Worm (Caenorhabditis elegans): Measurements from ENCODE around the gene Y77E11A.23.

The Y77E11A.23 gene

ce11 chrIV:1434554-1435089, 4.5 kb upstream of the Y77E11A.23 start, which contains the start of gene clp-6:
Gene clp-6 (minus strand): TSS chrIV:1435039.
- TF ChIP-seq ztf-23 (GFP tag; IDR thresholded peaks at IDR 0.05) (no peak), T22C8.4 (GFP tag; IDR thresholded peaks at IDR 0.05) (peak; percentile 68)

- TF ChIP-seq ztf-23 (GFP tag; IDR thresholded peaks at IDR 0.05) (no peak), T22C8.4 (GFP tag; IDR thresholded peaks at IDR 0.05) (0 out of 2 replicates have a peak, but pooled peaks have one; percentile 48), cog-1 (tag; optimal IDR thresholded peaks at IDR 0.05) (no peak), med-1 (GFP tag; optimal IDR thresholded peaks at IDR 0.05; ENCODE audit: insufficient read depth) (no peak), klf-2 (GFP tag; conservative IDR thresholded peaks at IDR 0.05) (no peak), ref-1 (GFP tag; conservative IDR thresholded peaks at IDR 0.05) (no peak)
These were observed 3.8 kb upstream of the Y77E11A.23 start for ce11 chrIV:1433978-1434377.

ce11 chrIV:1427283-1427682, 2.9 kb downstream of the Y77E11A.23 start, which contains the start of gene clec-171:
Gene clec-171 (minus strand): TSS chrIV:1427383.
- TF ChIP-seq ref-1 (GFP tag; conservative IDR thresholded peaks at IDR 0.05) (no peak), klf-2 (GFP tag; conservative IDR thresholded peaks at IDR 0.05) (no peak), ztf-29 (GFP tag; IDR thresholded peaks at IDR 0.05) (no peak), med-1 (GFP tag; optimal IDR thresholded peaks at IDR 0.05; ENCODE audit: insufficient read depth) (no peak), T22C8.4 (GFP tag; IDR thresholded peaks at IDR 0.05) (no peak), tab-1 (GFP tag; IDR thresholded peaks at IDR 0.05) (no peak), cog-1 (tag; optimal IDR thresholded peaks at IDR 0.05) (no peak), flt-1 (GFP tag; IDR thresholded peaks at IDR 0.05) (no peak), ztf-23 (GFP tag; IDR thresholded peaks at IDR 0.05) (no peak)

ce11 chrIV:1424962-1425361, 5.2 kb downstream of the Y77E11A.23 start, which contains the start of gene Y77E11A.8:
Gene Y77E11A.8 (minus strand): TSS chrIV:1425062.
- TF ChIP-seq ref-1 (GFP tag; conservative IDR thresholded peaks at IDR 0.05) (no peak), T22C8.4 (GFP tag; IDR thresholded peaks at IDR 0.05) (no peak), med-1 (GFP tag; optimal IDR thresholded peaks at IDR 0.05; ENCODE audit: insufficient read depth) (no peak), ztf-29 (GFP tag; IDR thresholded peaks at IDR 0.05) (no peak), tab-1 (GFP tag; IDR thresholded peaks at IDR 0.05) (no peak), ztf-23 (GFP tag; IDR thresholded peaks at IDR 0.05) (no peak), cog-1 (tag; optimal IDR thresholded peaks at IDR 0.05) (no peak), klf-2 (GFP tag; conservative IDR thresholded peaks at IDR 0.05) (no peak), flt-1 (GFP tag; IDR thresholded peaks at IDR 0.05) (no peak)

- no peak for TF ChIP-seq klf-2 (GFP tag; conservative IDR thresholded peaks at IDR 0.05)
- no peak for TF ChIP-seq T22C8.4 (GFP tag; IDR thresholded peaks at IDR 0.05)
- no peak for TF ChIP-seq cog-1 (tag; optimal IDR thresholded peaks at IDR 0.05)
- TF ChIP-seq flt-1 (GFP tag; IDR thresholded peaks at IDR 0.05) = no peak
- no peak for TF ChIP-seq ztf-29 (GFP tag; IDR thresholded peaks at IDR 0.05)
- no peak for TF ChIP-seq tab-1 (GFP tag; IDR thresholded peaks at IDR 0.05)
- TF ChIP-seq med-1 (GFP tag; optimal IDR thresholded peaks at IDR 0.05; ENCODE audit: insufficient read depth) = no peak
- TF ChIP-seq ref-1 (GFP tag; conservative IDR thresholded peaks at IDR 0.05) = no peak
- TF ChIP-seq ztf-23 (GFP tag; IDR thresholded peaks at IDR 0.05) = no peak
These were observed 9.6 kb downstream of the Y77E11A.23 start, which contains the start of gene jtr-1 for ce11 chrIV:1420603-1421002. Gene jtr-1 (plus strand): TSS chrIV:1420929.

ce11 chrIV:1419795-1420509, 10.2 kb downstream of the Y77E11A.23 start, which contains the start of gene Y77E11A.7:
Gene Y77E11A.7 (minus strand): TSS chrIV:1419849.
- TF ChIP-seq tab-1 (GFP tag; IDR thresholded peaks at IDR 0.05) = no peak
- TF ChIP-seq ztf-23 (GFP tag; IDR thresholded peaks at IDR 0.05) = peak; percentile 73; the same call in 1 of the 2 replicates
- TF ChIP-seq med-1 (GFP tag; optimal IDR thresholded peaks at IDR 0.05; ENCODE audit: insufficient read depth) = no peak
- TF ChIP-seq ztf-29 (GFP tag; IDR thresholded peaks at IDR 0.05) = peak; percentile 51; the same call in 1 of the 2 replicates
- TF ChIP-seq flt-1 (GFP tag; IDR thresholded peaks at IDR 0.05) = peak; percentile 77
- no peak for TF ChIP-seq klf-2 (GFP tag; conservative IDR thresholded peaks at IDR 0.05)
- peak; percentile 61 for TF ChIP-seq T22C8.4 (GFP tag; IDR thresholded peaks at IDR 0.05)
- TF ChIP-seq ref-1 (GFP tag; conservative IDR thresholded peaks at IDR 0.05) = no peak
- TF ChIP-seq cog-1 (tag; optimal IDR thresholded peaks at IDR 0.05) = peak; percentile 73

- TF ChIP-seq klf-2 (GFP tag; conservative IDR thresholded peaks at IDR 0.05) (no peak), ztf-23 (GFP tag; IDR thresholded peaks at IDR 0.05) (no peak), med-1 (GFP tag; optimal IDR thresholded peaks at IDR 0.05; ENCODE audit: insufficient read depth) (no peak), ztf-29 (GFP tag; IDR thresholded peaks at IDR 0.05) (no peak), flt-1 (GFP tag; IDR thresholded peaks at IDR 0.05) (no peak), tab-1 (GFP tag; IDR thresholded peaks at IDR 0.05) (no peak), cog-1 (tag; optimal IDR thresholded peaks at IDR 0.05) (no peak), T22C8.4 (GFP tag; IDR thresholded peaks at IDR 0.05) (no peak), ref-1 (GFP tag; conservative IDR thresholded peaks at IDR 0.05) (no peak)
These were observed 20.2 kb downstream of the Y77E11A.23 start, which contains the start of gene rpc-11 for ce11 chrIV:1409941-1410340. Gene rpc-11 (minus strand): TSS chrIV:1410041.

- no peak for TF ChIP-seq klf-2 (GFP tag; conservative IDR thresholded peaks at IDR 0.05)
- no peak for TF ChIP-seq cog-1 (tag; optimal IDR thresholded peaks at IDR 0.05)
These were observed 21.4 kb downstream of the Y77E11A.23 start for ce11 chrIV:1408718-1409117.

ce11 chrIV:1408137-1408536, 22.0 kb downstream of the Y77E11A.23 start:
- TF ChIP-seq ref-1 (GFP tag; conservative IDR thresholded peaks at IDR 0.05) (no peak), tab-1 (GFP tag; IDR thresholded peaks at IDR 0.05) (no peak), T22C8.4 (GFP tag; IDR thresholded peaks at IDR 0.05) (peak; percentile 96), cog-1 (tag; optimal IDR thresholded peaks at IDR 0.05) (no peak)

ce11 chrIV:1407507-1407906, 22.7 kb downstream of the Y77E11A.23 start:
- TF ChIP-seq T22C8.4 (GFP tag; IDR thresholded peaks at IDR 0.05) (peak; percentile 75), med-1 (GFP tag; optimal IDR thresholded peaks at IDR 0.05; ENCODE audit: insufficient read depth) (no peak)

Measured in whole organism, midembryonic.